Fruit fly (Drosophila melanogaster) whole organism, embryonic: ENCODE measurements around the gene CheB93b.

Experiments used
- Adf1 ChIP-seq: fragments of 200-800 bp; sonication (Bioruptor generic); IDR thresholded peaks from 2 replicates; pipeline ENCODE4 v1.3.6; 2022; ENCODE audit warnings: missing biosample characterization, missing genetic modification characterization
- Atf6 ChIP-seq: fragments of 200-800 bp; sonication (Bioruptor generic); IDR thresholded peaks from 2 replicates; pipeline ENCODE4 v1.3.6; 2022; ENCODE audit warnings: missing biosample characterization, missing genetic modification characterization
- CG10147 ChIP-seq: fragments of 200-800 bp; sonication (Bioruptor generic); optimal IDR thresholded peaks from 2 replicates; lab custom pipeline; 2019; ENCODE audit warnings: missing biosample characterization, mild to moderate bottlenecking, missing genetic modification characterization, moderate library complexity
- CG11456 ChIP-seq: fragments of 200-800 bp; sonication (Bioruptor generic); IDR thresholded peaks from 3 replicates; pipeline ENCODE4 v1.3.6; 2022; ENCODE audit warnings: missing biosample characterization, missing genetic modification characterization
- CG12071 ChIP-seq: fragments of 200-800 bp; sonication (Bioruptor generic); optimal IDR thresholded peaks from 3 replicates; lab custom pipeline; 2018; ENCODE audit warnings: missing biosample characterization, mild to moderate bottlenecking, missing genetic modification characterization
- CG12769 ChIP-seq: fragments of 200-800 bp; sonication (Bioruptor generic); optimal IDR thresholded peaks from 2 replicates; lab custom pipeline; 2019; ENCODE audit warnings: missing biosample characterization, mild to moderate bottlenecking, missing genetic modification characterization, moderate library complexity
- CG13296 ChIP-seq: fragments of 200-800 bp; sonication (Bioruptor generic); optimal IDR thresholded peaks from 3 replicates; lab custom pipeline; 2018; ENCODE audit warnings: missing biosample characterization, mild to moderate bottlenecking, missing genetic modification characterization
- CG13424 ChIP-seq: fragments of 200-800 bp; sonication (Bioruptor generic); optimal IDR thresholded peaks from 2 replicates; lab custom pipeline; 2019; ENCODE audit warnings: missing biosample characterization, mild to moderate bottlenecking, missing genetic modification characterization, moderate library complexity
- CG16779 ChIP-seq: fragments of 200-800 bp; sonication (Bioruptor generic); IDR thresholded peaks from 2 replicates; pipeline ENCODE4 v1.3.6; 2022; ENCODE audit warnings: missing biosample characterization, missing genetic modification characterization
- CG17385 ChIP-seq: fragments of 200-800 bp; sonication (Bioruptor generic); optimal IDR thresholded peaks from 3 replicates; lab custom pipeline; 2018; ENCODE audit warnings: missing biosample characterization, mild to moderate bottlenecking, missing genetic modification characterization
- CG18011 ChIP-seq: fragments of 200-800 bp; sonication (Bioruptor generic); optimal IDR thresholded peaks from 2 replicates; lab custom pipeline; 2017; ENCODE audit warnings: missing biosample characterization, missing genetic modification characterization, mild to moderate bottlenecking, moderate library complexity, missing genotype
- CG2199 ChIP-seq: fragments of 200-800 bp; sonication (Bioruptor generic); IDR thresholded peaks from 3 replicates; pipeline ENCODE4 v1.3.6; 2022; ENCODE audit warnings: missing biosample characterization, missing genetic modification characterization
- CG34376 ChIP-seq: fragments of 200-800 bp; sonication (Bioruptor generic); optimal IDR thresholded peaks from 2 replicates; lab custom pipeline; 2018; ENCODE audit warnings: missing biosample characterization, mild to moderate bottlenecking, missing genetic modification characterization
- CG7372 ChIP-seq: fragments of 200-800 bp; sonication (Bioruptor generic); IDR thresholded peaks from 2 replicates; pipeline ENCODE4 v1.3.6; 2022; ENCODE audit warnings: missing biosample characterization, missing genetic modification characterization
- CG8359 ChIP-seq: fragments of 200-800 bp; sonication (Bioruptor generic); optimal IDR thresholded peaks from 2 replicates; lab custom pipeline; 2017; ENCODE audit warnings: missing biosample characterization, mild to moderate bottlenecking, missing genetic modification characterization, borderline replicate concordance
- CG8388 ChIP-seq: fragments of 200-800 bp; sonication (Bioruptor generic); optimal IDR thresholded peaks from 2 replicates; lab custom pipeline; 2019; ENCODE audit warnings: missing biosample characterization, mild to moderate bottlenecking, missing genetic modification characterization, moderate library complexity
- CG8765 ChIP-seq: fragments of 200-800 bp; sonication (Bioruptor generic); IDR thresholded peaks from 2 replicates; pipeline ENCODE4 v1.3.6; 2022; ENCODE audit warnings: missing biosample characterization, missing genetic modification characterization
- CG8944 ChIP-seq: fragments of 200-800 bp; sonication (Bioruptor generic); optimal IDR thresholded peaks from 3 replicates; lab custom pipeline; 2016; ENCODE audit warnings: missing biosample characterization, missing genetic modification characterization
- CG9437 ChIP-seq: fragments of 200-800 bp; sonication (Bioruptor generic); optimal IDR thresholded peaks from 2 replicates; lab custom pipeline; 2018; ENCODE audit warnings: missing biosample characterization, mild to moderate bottlenecking, missing genetic modification characterization
- CoRest ChIP-seq: fragments of 200-800 bp; sonication (Bioruptor generic); optimal IDR thresholded peaks from 3 replicates; lab custom pipeline; 2018; ENCODE audit warnings: missing biosample characterization, mild to moderate bottlenecking, missing genetic modification characterization, moderate library complexity
- Drgx ChIP-seq: fragments of 200-800 bp; sonication (Bioruptor generic); IDR thresholded peaks from 2 replicates; pipeline ENCODE4 v1.3.6; 2022; ENCODE audit warnings: missing biosample characterization, missing genetic modification characterization
- GATAe ChIP-seq: fragments of 200-800 bp; sonication (Bioruptor generic); conservative IDR thresholded peaks from 2 replicates; pipeline ENCODE4 v1.3.6; 2022; ENCODE audit warnings: missing biosample characterization, missing genetic modification characterization
- Gsc ChIP-seq: fragments of 200-800 bp; sonication (Bioruptor generic); IDR thresholded peaks from 2 replicates; pipeline ENCODE4 v1.3.6; 2022; ENCODE audit warnings: missing biosample characterization, missing genetic modification characterization
- HmgZ ChIP-seq: fragments of 200-800 bp; sonication (Bioruptor generic); optimal IDR thresholded peaks from 2 replicates; lab custom pipeline; 2018; ENCODE audit warnings: missing biosample characterization, mild to moderate bottlenecking, missing genetic modification characterization
- Hr51 ChIP-seq, 2 experiments: fragments of 200-800 bp; sonication (Bioruptor generic); optimal IDR thresholded peaks; 2 replicates in 1 of 2; 3 replicates in 1 of 2; lab custom pipeline; 2016 to 2018; ENCODE audit warnings: missing biosample characterization in 2 of 2, missing genetic modification characterization in 2 of 2, mild to moderate bottlenecking in 1 of 2, moderate library complexity in 1 of 2
- MTF-1 ChIP-seq: fragments of 200-800 bp; sonication (Bioruptor generic); optimal IDR thresholded peaks from 2 replicates; lab custom pipeline; 2018; ENCODE audit warnings: missing biosample characterization, mild to moderate bottlenecking, missing genetic modification characterization, borderline replicate concordance
- NFAT ChIP-seq: fragments of 200-800 bp; sonication (Bioruptor generic); IDR thresholded peaks from 2 replicates; pipeline ENCODE4 v1.3.6; 2022; ENCODE audit warnings: missing biosample characterization, missing genetic modification characterization
- Nf-YA ChIP-seq: fragments of 200-800 bp; sonication (Bioruptor generic); IDR thresholded peaks from 2 replicates; pipeline ENCODE4 v1.3.6; 2022; ENCODE audit warnings: missing biosample characterization, missing genetic modification characterization
- Poxn ChIP-seq: fragments of 200-800 bp; sonication (Bioruptor generic); IDR thresholded peaks from 2 replicates; pipeline ENCODE4 v1.3.6; 2022; ENCODE audit warnings: missing biosample characterization, missing genetic modification characterization
- Usf ChIP-seq: fragments of 200-800 bp; sonication (Bioruptor generic); optimal IDR thresholded peaks from 2 replicates; lab custom pipeline; 2017; ENCODE audit warnings: missing genotype, missing biosample characterization, missing genetic modification characterization
- abd-A ChIP-seq: fragments of 200-800 bp; sonication (Bioruptor generic); optimal IDR thresholded peaks from 3 replicates; lab custom pipeline; 2019; ENCODE audit warnings: missing biosample characterization, mild to moderate bottlenecking, missing genetic modification characterization, moderate library complexity
- ci ChIP-seq: fragments of 200-800 bp; sonication (Bioruptor generic); IDR thresholded peaks from 3 replicates; pipeline ENCODE4 v1.3.6; 2022; ENCODE audit warnings: missing biosample characterization, missing genetic modification characterization
- dpn ChIP-seq, 2 experiments: fragments of 200-800 bp; sonication (Bioruptor generic); optimal IDR thresholded peaks; 3 replicates each; lab custom pipeline; 2016; ENCODE audit warnings: missing biosample characterization in 2 of 2, missing genetic modification characterization in 2 of 2
- ewg ChIP-seq: fragments of 200-800 bp; sonication (Bioruptor generic); optimal IDR thresholded peaks from 3 replicates; lab custom pipeline; 2017; ENCODE audit warnings: mild to moderate bottlenecking, missing biosample characterization, missing genetic modification reagents, missing genetic modification characterization
- gem ChIP-seq: fragments of 200-800 bp; sonication (Bioruptor generic); optimal IDR thresholded peaks from 2 replicates; lab custom pipeline; 2019; ENCODE audit warnings: missing biosample characterization, mild to moderate bottlenecking, missing genetic modification characterization, moderate library complexity
- grau ChIP-seq: fragments of 200-800 bp; optimal IDR thresholded peaks from 3 replicates; lab custom pipeline; 2019; ENCODE audit warnings: missing biosample characterization, mild to moderate bottlenecking, missing genetic modification characterization, moderate library complexity
- gro ChIP-seq: fragments of 200-800 bp; sonication (Bioruptor generic); optimal IDR thresholded peaks from 2 replicates; lab custom pipeline; 2016; ENCODE audit warnings: missing biosample characterization, missing genetic modification characterization
- h ChIP-seq: fragments of >200 bp; optimal IDR thresholded peaks from 2 replicates; lab custom pipeline; 2017
- ham ChIP-seq: fragments of 200-800 bp; sonication (Bioruptor generic); IDR thresholded peaks from 2 replicates; pipeline ENCODE4 v1.3.6; 2022; ENCODE audit warnings: missing biosample characterization, missing genetic modification characterization
- her ChIP-seq: fragments of 200-800 bp; sonication (Bioruptor generic); optimal IDR thresholded peaks from 2 replicates; lab custom pipeline; 2016; ENCODE audit warnings: missing biosample characterization, missing genetic modification characterization
- knrl ChIP-seq: fragments of 200-800 bp; sonication (Bioruptor generic); IDR thresholded peaks from 3 replicates; pipeline ENCODE4 v1.3.6; 2022; ENCODE audit warnings: missing biosample characterization, missing genetic modification characterization; ENCODE audit not compliant: partially characterized antibody
- nerfin-1 ChIP-seq: fragments of 200-800 bp; sonication (Bioruptor generic); optimal IDR thresholded peaks from 3 replicates; lab custom pipeline; 2019; ENCODE audit warnings: missing biosample characterization, mild to moderate bottlenecking, missing genetic modification characterization, moderate library complexity
- pzg ChIP-seq: fragments of 200-800 bp; sonication (Bioruptor generic); optimal IDR thresholded peaks from 3 replicates; lab custom pipeline; 2018; ENCODE audit warnings: missing biosample characterization, mild to moderate bottlenecking, missing genetic modification characterization, moderate library complexity
- ro ChIP-seq: fragments of 200-800 bp; sonication (Bioruptor generic); IDR thresholded peaks from 2 replicates; pipeline ENCODE4 v1.3.6; 2022; ENCODE audit warnings: missing biosample characterization, missing genetic modification characterization
- scrt ChIP-seq: fragments of 200-800 bp; sonication (Bioruptor generic); optimal IDR thresholded peaks from 2 replicates; lab custom pipeline; 2018; ENCODE audit warnings: missing biosample characterization, mild to moderate bottlenecking, missing genetic modification characterization, moderate library complexity
- seq ChIP-seq: fragments of 200-800 bp; sonication (Bioruptor generic); IDR thresholded peaks from 2 replicates; pipeline ENCODE4 v1.3.6; 2022; ENCODE audit warnings: missing biosample characterization, missing genetic modification characterization
- sna ChIP-seq: fragments of 200-800 bp; sonication (Bioruptor generic); IDR thresholded peaks from 2 replicates; pipeline ENCODE4 v1.3.6; 2022; ENCODE audit warnings: missing biosample characterization, missing genetic modification characterization; ENCODE audit not compliant: partially characterized antibody
- sob ChIP-seq: fragments of 200-800 bp; sonication (Bioruptor generic); IDR thresholded peaks from 2 replicates; pipeline ENCODE4 v1.3.6; 2022; ENCODE audit warnings: missing biosample characterization, missing genetic modification characterization
- sqz ChIP-seq: fragments of 200-800 bp; sonication (Bioruptor generic); optimal IDR thresholded peaks from 3 replicates; lab custom pipeline; 2018; ENCODE audit warnings: missing biosample characterization, mild to moderate bottlenecking, missing genetic modification characterization
- tio ChIP-seq: fragments of 200-800 bp; sonication (Bioruptor generic); optimal IDR thresholded peaks from 2 replicates; lab custom pipeline; 2017; ENCODE audit warnings: missing biosample characterization, missing genetic modification characterization, inconsistent platforms
- wor ChIP-seq: fragments of 200-800 bp; sonication (Bioruptor generic); IDR thresholded peaks from 2 replicates; pipeline ENCODE4 v1.3.6; 2022; ENCODE audit warnings: missing biosample characterization, missing genetic modification characterization

The CheB93b gene

DNA sequence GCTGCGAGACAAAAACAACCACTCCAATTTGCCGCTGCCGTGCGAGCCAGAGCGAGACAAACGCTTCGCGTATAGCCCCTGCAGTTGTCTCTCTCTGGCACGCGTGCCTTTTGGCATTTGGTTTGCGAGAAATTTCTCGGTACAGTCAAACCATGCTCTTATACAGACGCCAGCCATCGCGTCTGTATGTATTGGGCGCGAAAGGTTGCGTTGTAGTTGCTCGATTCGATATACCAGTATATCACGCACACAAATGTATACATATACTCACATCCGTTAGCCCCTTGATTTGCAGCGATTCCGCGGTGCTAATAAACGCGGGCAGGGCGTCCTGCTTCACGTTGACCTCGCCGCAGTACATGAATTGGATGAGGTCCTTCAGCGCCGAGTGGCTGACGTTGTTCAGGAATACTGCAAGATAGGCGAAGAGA lies 32.6 kb upstream of the CheB93b start (continued):
- TF ChIP-seq abd-A (tag; lab: Kevin White, UChicago) (peak; percentile 82), CG13424 (tag; lab: Kevin White, UChicago) (peak; percentile 20), Nf-YA (no peak), Adf1 (GFP tag; lab: Robert Waterston, UW) (peak; percentile 67), CG8388 (GFP tag; lab: Kevin White, UChicago) (no peak), Usf (GFP tag; lab: Kevin White, UChicago) (no peak), CG8765 (GFP tag; lab: Robert Waterston, UW) (no peak), gro (peak; percentile 46), Poxn (no peak), ci (GFP tag; lab: Robert Waterston, UW) (peak; percentile 59; the same call in 1 of the 3 replicates), Gsc (GFP tag; lab: Robert Waterston, UW) (no peak), tio (GFP tag; lab: Kevin White, UChicago) (no peak), CG34376 (GFP tag; lab: Kevin White, UChicago) (peak; percentile 87), her (GFP tag; lab: Kevin White, UChicago) (peak; percentile 27), seq (GFP tag; lab: Robert Waterston, UW) (peak; percentile 73; the same call in 1 of the 2 replicates), ro (GFP tag; lab: Robert Waterston, UW) (no peak), CG9437 (GFP tag; lab: Kevin White, UChicago) (no peak), nerfin-1 (peak; percentile 65), NFAT (GFP tag; lab: Robert Waterston, UW) (no peak), CG8944 (GFP tag; lab: Kevin White, UChicago) (no peak), knrl (GFP tag; lab: Robert Waterston, UW) (no peak; the same call in 2 of the 3 replicates), dpn (GFP tag; optimal IDR thresholded peaks at IDR 0.05; lab: Kevin White, UChicago) (peak in 1 of 2 experiments; percentile 11), sna (GFP tag; lab: Robert Waterston, UW) (peak; percentile 59), CG7372 (GFP tag; lab: Robert Waterston, UW) (no peak), Atf6 (GFP tag; lab: Robert Waterston, UW) (peak; percentile 34; the same call in 1 of the 2 replicates), sqz (GFP tag; lab: Kevin White, UChicago) (peak; percentile 64), CG13296 (GFP tag; lab: Kevin White, UChicago) (peak; percentile 59), CG16779 (GFP tag; lab: Robert Waterston, UW) (no peak), GATAe (no peak), CG18011 (GFP tag; lab: Kevin White, UChicago) (no peak), gem (tag; lab: Kevin White, UChicago) (no peak), MTF-1 (GFP tag; lab: Kevin White, UChicago) (peak; percentile 59), CG11456 (no peak), CG12769 (tag; lab: Kevin White, UChicago) (no peak), scrt (GFP tag; lab: Kevin White, UChicago) (peak; percentile 50), h (lab: Kevin White, UChicago) (no peak), CoRest (tag; lab: Kevin White, UChicago) (no peak), Drgx (GFP tag; lab: Robert Waterston, UW) (peak; percentile 74), ewg (GFP tag; lab: Kevin White, UChicago) (peak; percentile 12), CG12071 (GFP tag; lab: Kevin White, UChicago) (peak; percentile 59), Hr51 (GFP tag; optimal IDR thresholded peaks at IDR 0.05; lab: Kevin White, UChicago) (peak in 1 of 2 experiments; percentile 82), HmgZ (tag; lab: Kevin White, UChicago) (peak; percentile 78), CG10147 (GFP tag; lab: Kevin White, UChicago) (peak; percentile 18), CG2199 (peak; percentile 96), sob (GFP tag; lab: Robert Waterston, UW) (peak; percentile 52; the same call in 1 of the 2 replicates), pzg (GFP tag; lab: Kevin White, UChicago) (peak; percentile 50), CG8359 (GFP tag; lab: Kevin White, UChicago) (no peak), CG17385 (peak; percentile 55), grau (tag; lab: Kevin White, UChicago) (peak; percentile 80), wor (no peak), ham (no peak)
